Worm (Caenorhabditis elegans) whole organism, early embryonic: ENCODE results near the gene nuo-5.

Experiments
- ama-1 ChIP-seq: fragments of 150-350 bp; optimal IDR thresholded peaks from 2 replicates; lab custom pipeline; 2014
- ceh-36 ChIP-seq: sonication (generic microtip); optimal IDR thresholded peaks from 2 replicates; lab custom pipeline; 2016; ENCODE audit warnings: missing genetic modification characterization, inconsistent platforms, missing compliant biosample characterization
- hnd-1 ChIP-seq: sonication (generic microtip); optimal IDR thresholded peaks from 2 replicates; lab custom pipeline; 2016; ENCODE audit warnings: missing genetic modification characterization, missing compliant biosample characterization
- tbx-37 ChIP-seq: fragments of 200-800 bp; sonication (Bioruptor generic); conservative IDR thresholded peaks from 2 replicates; pipeline ENCODE4 v1.3.6; 2022; ENCODE audit warnings: missing genetic modification reagents, missing genetic modification characterization, missing compliant biosample characterization

- TF ChIP-seq ama-1 (lab: Kevin White, UChicago) (no peak), hnd-1 (tag; lab: Kevin White, UChicago) (no peak), tbx-37 (GFP tag; lab: Robert Waterston, UW) (no peak), ceh-36 (tag; lab: Kevin White, UChicago) (no peak)
Measured at ce11 chrV:2684227-2684626, 14.5 kb upstream of the nuo-5 start.
